Worm (Caenorhabditis elegans) whole organism, L4 larva: ENCODE data around the gene nhr-3.

Experiments used
- F49E8.2 ChIP-seq: sonication (generic microtip); optimal IDR thresholded peaks from 2 replicates; lab custom pipeline; 2016; ENCODE audit warnings: missing compliant biosample characterization, mild to moderate bottlenecking, missing genetic modification characterization, borderline replicate concordance
- Y48G9A.11 ChIP-seq: fragments of 200-800 bp; sonication (Bioruptor generic); IDR thresholded peaks from 2 replicates; pipeline ENCODE4 v1.3.6; 2022; ENCODE audit warnings: missing genetic modification reagents, missing genetic modification characterization, missing compliant biosample characterization
- ZK337.2 ChIP-seq: fragments of 200-800 bp; sonication (Bioruptor generic); IDR thresholded peaks from 2 replicates; pipeline ENCODE4 v1.3.6; 2022; ENCODE audit warnings: missing genetic modification reagents, missing genetic modification characterization, missing compliant biosample characterization
- arid-1 ChIP-seq: fragments of 200-800 bp; sonication (Bioruptor generic); conservative IDR thresholded peaks from 2 replicates; pipeline ENCODE4 v1.3.6; 2022; ENCODE audit warnings: missing genetic modification reagents, missing genetic modification characterization, missing compliant biosample characterization
- ceh-44 ChIP-seq: fragments of 200-800 bp; sonication (Bioruptor generic); IDR thresholded peaks from 2 replicates; pipeline ENCODE4 v1.3.6; 2022; ENCODE audit warnings: missing genetic modification reagents, missing genetic modification characterization, missing compliant biosample characterization
- ceh-62 ChIP-seq: sonication (generic microtip); optimal IDR thresholded peaks from 2 replicates; lab custom pipeline; 2017; ENCODE audit warnings: missing biosample characterization, missing genetic modification characterization
- ces-1 ChIP-seq: fragments of 150-350 bp; sonication (generic microtip); optimal IDR thresholded peaks from 4 replicates; lab custom pipeline; 2014; ENCODE audit warnings: missing biosample characterization, missing genetic modification reagents, missing genetic modification characterization
- cey-2 ChIP-seq: sonication (generic microtip); optimal IDR thresholded peaks from 3 replicates; lab custom pipeline; 2017; ENCODE audit warnings: missing genetic modification characterization, mild to moderate bottlenecking, missing compliant biosample characterization, antibody characterized with exemption, borderline replicate concordance; ENCODE audit not compliant: insufficient read depth
- daf-16 ChIP-seq, 3 experiments: sonication (generic microtip); optimal IDR thresholded peaks; 2 replicates each; lab custom pipeline; 2016 to 2017; ENCODE audit warnings: missing genetic modification characterization in 3 of 3, missing genetic modification reagents in 3 of 3, mild to moderate bottlenecking in 2 of 3, missing compliant biosample characterization in 2 of 3, missing biosample characterization in 1 of 3, moderate library complexity in 1 of 3
- dmd-6 ChIP-seq: fragments of 200-800 bp; sonication (Bioruptor generic); IDR thresholded peaks from 2 replicates; pipeline ENCODE4 v1.3.6; 2022; ENCODE audit warnings: missing genetic modification reagents, missing genetic modification characterization, missing compliant biosample characterization
- dpl-1 ChIP-seq: fragments of 150-350 bp; optimal IDR thresholded peaks from 2 replicates; lab custom pipeline; 2014; ENCODE audit warnings: missing biosample characterization, missing genetic modification reagents, missing genetic modification characterization
- duxl-1 ChIP-seq: sonication (generic microtip); optimal IDR thresholded peaks from 2 replicates; lab custom pipeline; 2016; ENCODE audit warnings: mild to moderate bottlenecking, missing genetic modification characterization, moderate library complexity, missing compliant biosample characterization; ENCODE audit not compliant: poor library complexity
- dve-1 ChIP-seq: sonication (generic microtip); optimal IDR thresholded peaks from 2 replicates; lab custom pipeline; 2017; ENCODE audit warnings: antibody characterized with exemption, mild to moderate bottlenecking, missing genetic modification characterization, missing compliant biosample characterization; ENCODE audit not compliant: insufficient read depth
- egl-43 ChIP-seq: fragments of 200-800 bp; sonication (Bioruptor generic); IDR thresholded peaks from 2 replicates; pipeline ENCODE4 v1.3.6; 2022; ENCODE audit warnings: missing genetic modification reagents, missing genetic modification characterization, missing compliant biosample characterization
- fos-1 ChIP-seq: fragments of 150-350 bp; optimal IDR thresholded peaks from 2 replicates; lab custom pipeline; 2014; ENCODE audit warnings: missing biosample characterization, missing genetic modification characterization
- gei-8 ChIP-seq: fragments of 200-800 bp; sonication (Bioruptor generic); optimal IDR thresholded peaks from 2 replicates; lab custom pipeline; 2018; ENCODE audit warnings: mild to moderate bottlenecking, missing genetic modification characterization, missing compliant biosample characterization
- hlh-11 ChIP-seq: fragments of 200-800 bp; sonication (Bioruptor generic); optimal IDR thresholded peaks from 2 replicates; lab custom pipeline; 2018; ENCODE audit warnings: mild to moderate bottlenecking, missing genetic modification characterization, missing compliant biosample characterization
- hlh-30 ChIP-seq: sonication (generic microtip); optimal IDR thresholded peaks from 2 replicates; lab custom pipeline; 2017; ENCODE audit warnings: antibody characterized with exemption, mild to moderate bottlenecking, missing genetic modification characterization, missing compliant biosample characterization; ENCODE audit not compliant: insufficient read depth
- lin-1 ChIP-seq: fragments of 200-800 bp; sonication (Bioruptor generic); IDR thresholded peaks from 2 replicates; pipeline ENCODE4 v1.3.6; 2022; ENCODE audit warnings: missing genetic modification reagents, missing genetic modification characterization, missing compliant biosample characterization
- lin-15B ChIP-seq: fragments of 150-350 bp; sonication (generic microtip); optimal IDR thresholded peaks from 3 replicates; lab custom pipeline; 2014; ENCODE audit warnings: missing biosample characterization, missing genetic modification characterization
- lin-38 ChIP-seq: fragments of 200-800 bp; sonication (Bioruptor generic); IDR thresholded peaks from 2 replicates; pipeline ENCODE4 v1.3.6; 2022; ENCODE audit warnings: missing genetic modification reagents, missing genetic modification characterization, missing compliant biosample characterization
- lir-3 ChIP-seq: sonication (generic microtip); optimal IDR thresholded peaks from 2 replicates; lab custom pipeline; 2016; ENCODE audit warnings: mild to moderate bottlenecking, missing genetic modification characterization, missing compliant biosample characterization
- lsy-2 ChIP-seq, 2 experiments: fragments of 150-350 bp in 1 of 2; sonication (generic microtip) in 1 of 2; optimal IDR thresholded peaks; 2 replicates each; lab custom pipeline; 2014 to 2017; ENCODE audit warnings: missing biosample characterization in 2 of 2, missing genetic modification characterization in 2 of 2
- mdl-1 ChIP-seq, 2 experiments: fragments of 150-350 bp in 1 of 2; sonication (generic microtip) in 1 of 2; optimal IDR thresholded peaks; 2 replicates each; lab custom pipeline; 2014 to 2017; ENCODE audit warnings: missing biosample characterization in 2 of 2, missing genetic modification characterization in 2 of 2
- mxl-3 ChIP-seq: fragments of 200-800 bp; sonication (Bioruptor generic); optimal IDR thresholded peaks from 2 replicates; lab custom pipeline; 2018; ENCODE audit warnings: mild to moderate bottlenecking, missing genetic modification characterization, missing compliant biosample characterization
- nhr-10 ChIP-seq: fragments of 150-350 bp; optimal IDR thresholded peaks from 2 replicates; lab custom pipeline; 2014; ENCODE audit warnings: missing biosample characterization, missing genetic modification characterization
- nhr-102 ChIP-seq: sonication (generic microtip); optimal IDR thresholded peaks from 2 replicates; lab custom pipeline; 2016; ENCODE audit warnings: mild to moderate bottlenecking, missing genetic modification characterization, moderate library complexity, missing compliant biosample characterization
- nhr-237 ChIP-seq: sonication (generic microtip); optimal IDR thresholded peaks from 2 replicates; lab custom pipeline; 2017; ENCODE audit warnings: missing biosample characterization, missing genetic modification characterization
- nhr-25 ChIP-seq: sonication (generic microtip); optimal IDR thresholded peaks from 2 replicates; lab custom pipeline; 2017; ENCODE audit warnings: missing genetic modification characterization, mild to moderate bottlenecking, missing compliant biosample characterization, antibody characterized with exemption, moderate library complexity, borderline replicate concordance; ENCODE audit not compliant: insufficient read depth
- nhr-28 ChIP-seq: fragments of 150-350 bp; optimal IDR thresholded peaks from 2 replicates; lab custom pipeline; 2014; ENCODE audit warnings: missing biosample characterization, missing genetic modification characterization
- nhr-48 ChIP-seq: sonication (generic microtip); optimal IDR thresholded peaks from 2 replicates; lab custom pipeline; 2016; ENCODE audit warnings: mild to moderate bottlenecking, missing genetic modification characterization, missing compliant biosample characterization
- nhr-76 ChIP-seq: fragments of 150-350 bp; optimal IDR thresholded peaks from 2 replicates; lab custom pipeline; 2014; ENCODE audit warnings: missing biosample characterization, missing genetic modification characterization
- nhr-77 ChIP-seq: fragments of 150-350 bp; optimal IDR thresholded peaks from 2 replicates; lab custom pipeline; 2014; ENCODE audit warnings: missing biosample characterization, missing genetic modification characterization
- php-3 ChIP-seq: fragments of 200-800 bp; sonication (Bioruptor generic); IDR thresholded peaks from 2 replicates; pipeline ENCODE4 v1.3.6; 2022; ENCODE audit warnings: missing genetic modification reagents, missing genetic modification characterization, missing compliant biosample characterization
- pqm-1 ChIP-seq: sonication (generic microtip); optimal IDR thresholded peaks from 2 replicates; lab custom pipeline; 2017; ENCODE audit warnings: missing biosample characterization, missing genetic modification characterization
- set-16 ChIP-seq: fragments of 200-800 bp; sonication (Bioruptor generic); IDR thresholded peaks from 2 replicates; pipeline ENCODE4 v1.3.6; 2022; ENCODE audit warnings: missing genetic modification reagents, missing genetic modification characterization, missing compliant biosample characterization
- snpc-1.2 ChIP-seq: fragments of 200-800 bp; sonication (Bioruptor generic); IDR thresholded peaks from 2 replicates; pipeline ENCODE4 v1.3.6; 2022; ENCODE audit warnings: missing genetic modification reagents, missing genetic modification characterization, missing compliant biosample characterization
- snpc-4 ChIP-seq: fragments of 150-350 bp; optimal IDR thresholded peaks from 2 replicates; lab custom pipeline; 2014; ENCODE audit warnings: missing biosample characterization, missing genetic modification characterization
- tra-1 ChIP-seq: fragments of 200-800 bp; sonication (Bioruptor generic); IDR thresholded peaks from 2 replicates; pipeline ENCODE4 v1.3.6; 2022; ENCODE audit warnings: missing genetic modification reagents, missing genetic modification characterization, missing compliant biosample characterization
- unc-130 ChIP-seq: sonication (generic microtip); optimal IDR thresholded peaks from 2 replicates; lab custom pipeline; 2016; ENCODE audit warnings: missing genetic modification reagents, missing genetic modification characterization, missing compliant biosample characterization
- unc-62 ChIP-seq, 3 experiments: fragments of 150-350 bp in 1 of 3; sonication (generic microtip); optimal IDR thresholded peaks in 2 of 3; peaks in 1 of 3; 1 replicate in 1 of 3; 2 replicates in 2 of 3; lab custom pipeline; 2014 to 2017; ENCODE audit warnings: missing biosample characterization in 3 of 3, missing genetic modification characterization in 3 of 3, missing genetic modification reagents in 3 of 3, missing genotype in 1 of 3
- zfp-2 ChIP-seq: sonication (generic microtip); optimal IDR thresholded peaks from 2 replicates; lab custom pipeline; 2016; ENCODE audit warnings: mild to moderate bottlenecking, missing genetic modification characterization, missing compliant biosample characterization
- zip-11 ChIP-seq: fragments of 200-800 bp; sonication (Bioruptor generic); IDR thresholded peaks from 2 replicates; pipeline ENCODE4 v1.3.6; 2022; ENCODE audit warnings: missing genetic modification characterization, missing compliant biosample characterization
- zip-2 ChIP-seq: fragments of 150-350 bp; optimal IDR thresholded peaks from 2 replicates; lab custom pipeline; 2014; ENCODE audit warnings: missing biosample characterization, missing genetic modification characterization

nhr-3 gene

DNA sequence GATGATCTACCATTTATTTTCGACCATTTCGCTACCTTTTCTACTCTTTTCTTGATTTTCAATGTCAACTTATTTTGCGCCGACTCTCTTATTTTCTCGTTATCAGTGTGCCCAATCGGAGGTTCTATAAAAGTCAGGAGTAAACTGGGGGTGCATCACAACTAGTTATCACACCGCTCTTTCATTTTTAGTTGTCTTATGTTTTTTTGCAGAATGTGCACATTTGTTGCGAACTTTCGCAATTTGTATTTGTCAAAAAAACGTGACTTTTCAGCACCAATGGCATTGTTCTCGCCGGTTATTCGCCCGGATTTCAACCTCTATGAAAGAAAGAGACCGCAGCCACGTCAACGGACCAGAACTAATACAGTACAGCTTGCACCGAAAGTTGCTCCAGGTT lies 20.7 kb upstream of the nhr-3 start:
- TF ChIP-seq ceh-44 (GFP tag; lab: Robert Waterston, UW) = no peak
- TF ChIP-seq hlh-11 (tag; lab: Kevin White, UChicago) = peak; percentile 61
- TF ChIP-seq cey-2 (tag; lab: Kevin White, UChicago) = no peak
- TF ChIP-seq dve-1 (tag; lab: Kevin White, UChicago) = peak; percentile 22
- TF ChIP-seq mdl-1 (tag; optimal IDR thresholded peaks at IDR 0.05; lab: Kevin White, UChicago) = peak in 1 of 2 experiments; percentile 44
- no peak for TF ChIP-seq daf-16 (GFP tag; optimal IDR thresholded peaks at IDR 0.05; lab: Kevin White, UChicago)
- peak; percentile 85 for TF ChIP-seq daf-16 (tag; optimal IDR thresholded peaks at IDR 0.05; lab: Kevin White, UChicago)
- TF ChIP-seq hlh-30 (tag; lab: Kevin White, UChicago) = peak; percentile 39
- TF ChIP-seq dmd-6 (GFP tag; lab: Robert Waterston, UW) = peak; percentile 34
- TF ChIP-seq zip-11 = no peak
- TF ChIP-seq arid-1 (GFP tag; lab: Robert Waterston, UW) = no peak
- no peak for TF ChIP-seq ceh-62 (tag; lab: Kevin White, UChicago)
- no peak for TF ChIP-seq unc-130 (GFP tag; lab: Kevin White, UChicago)
- peak; percentile 82 for TF ChIP-seq nhr-28 (tag; lab: Kevin White, UChicago)
- peak; percentile 59 for TF ChIP-seq nhr-77
- no peak for TF ChIP-seq egl-43 (GFP tag; lab: Robert Waterston, UW)
- TF ChIP-seq Y48G9A.11 = no peak
- no peak for TF ChIP-seq nhr-10
- peak; percentile 38 for TF ChIP-seq pqm-1 (tag; lab: Kevin White, UChicago)
- no peak for TF ChIP-seq tra-1 (GFP tag; lab: Robert Waterston, UW)
- peak; percentile 41; the same call in 1 of the 2 replicates for TF ChIP-seq php-3 (GFP tag; lab: Robert Waterston, UW)

DNA sequence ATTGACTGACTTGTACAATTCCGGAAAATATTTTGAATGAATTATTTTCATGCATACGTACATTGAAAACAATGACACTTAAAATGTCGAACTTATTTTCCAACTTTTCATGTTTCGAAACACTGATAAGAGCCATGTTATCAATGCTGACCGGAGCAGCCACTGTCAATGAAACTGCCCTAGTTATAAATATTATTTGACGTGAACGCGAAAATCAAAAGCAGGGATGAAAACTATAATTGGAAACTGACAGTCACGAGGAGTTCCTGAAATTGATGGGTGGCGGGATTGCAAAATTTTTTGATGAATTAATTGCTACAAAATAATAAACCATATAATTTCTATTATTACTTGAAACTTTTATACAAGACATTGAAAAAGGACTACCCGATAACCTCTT lies 18.8 kb upstream of the nhr-3 start:
- no peak for TF ChIP-seq lin-38 (GFP tag; lab: Robert Waterston, UW)
- TF ChIP-seq fos-1 = no peak
- no peak for TF ChIP-seq Y48G9A.11
- TF ChIP-seq lsy-2 (tag; optimal IDR thresholded peaks at IDR 0.05; lab: Kevin White, UChicago) = no peak
- no peak for TF ChIP-seq mxl-3 (GFP tag; lab: Kevin White, UChicago)
- TF ChIP-seq hlh-11 (tag; lab: Kevin White, UChicago) = peak; percentile 82
- TF ChIP-seq nhr-28 (tag; lab: Kevin White, UChicago) = peak; percentile 49
- no peak for TF ChIP-seq F49E8.2
- no peak for TF ChIP-seq nhr-76 (tag; lab: Kevin White, UChicago)
- TF ChIP-seq dmd-6 (GFP tag; lab: Robert Waterston, UW) = peak; percentile 91
- TF ChIP-seq lin-1 = peak; percentile 68; the same call in 1 of the 2 replicates
- TF ChIP-seq duxl-1 (tag; lab: Kevin White, UChicago) = no peak
- peak; percentile 74 for TF ChIP-seq dve-1 (tag; lab: Kevin White, UChicago)
- peak; percentile 73 for TF ChIP-seq pqm-1 (tag; lab: Kevin White, UChicago)
- TF ChIP-seq nhr-237 = no peak
- no peak for TF ChIP-seq gei-8 (GFP tag; lab: Kevin White, UChicago)
- no peak for TF ChIP-seq ZK337.2 (GFP tag; lab: Robert Waterston, UW)
- no peak for TF ChIP-seq nhr-77
- peak; percentile 44 for TF ChIP-seq hlh-30 (tag; lab: Kevin White, UChicago)
- no peak for TF ChIP-seq snpc-4 (tag; lab: Kevin White, UChicago)
- TF ChIP-seq lin-15B (tag; lab: Kevin White, UChicago) = no peak
- no peak for TF ChIP-seq nhr-25 (tag; lab: Kevin White, UChicago)
- TF ChIP-seq unc-62 (GFP tag; optimal IDR thresholded peaks at IDR 0.05 in 1 of 2; lab: Kevin White, UChicago) = peak in 1 of 2 experiments; percentile 98
- TF ChIP-seq unc-62 (tag; optimal IDR thresholded peaks at IDR 0.05; lab: Kevin White, UChicago) = no peak
- no peak for TF ChIP-seq snpc-1.2 (GFP tag; lab: Robert Waterston, UW)
- TF ChIP-seq zfp-2 (tag; lab: Kevin White, UChicago) = no peak
- peak; percentile 39 for TF ChIP-seq nhr-48 (tag; lab: Kevin White, UChicago)
- peak; percentile 80 for TF ChIP-seq php-3 (GFP tag; lab: Robert Waterston, UW)
- peak in 1 of 2 experiments; percentile 19 for TF ChIP-seq daf-16 (GFP tag; optimal IDR thresholded peaks at IDR 0.05; lab: Kevin White, UChicago)
- peak; percentile 97 for TF ChIP-seq daf-16 (tag; optimal IDR thresholded peaks at IDR 0.05; lab: Kevin White, UChicago)
- TF ChIP-seq arid-1 (GFP tag; lab: Robert Waterston, UW) = no peak
- no peak for TF ChIP-seq lir-3 (tag; lab: Kevin White, UChicago)
- no peak for TF ChIP-seq cey-2 (tag; lab: Kevin White, UChicago)
- no peak for TF ChIP-seq dpl-1 (GFP tag; lab: Kevin White, UChicago)
- TF ChIP-seq set-16 = no peak
- TF ChIP-seq ces-1 (GFP tag; lab: Kevin White, UChicago) = no peak
- peak; percentile 75 for TF ChIP-seq tra-1 (GFP tag; lab: Robert Waterston, UW)
- TF ChIP-seq zip-2 (tag; lab: Kevin White, UChicago) = no peak
- peak; percentile 21 for TF ChIP-seq nhr-102 (tag; lab: Kevin White, UChicago)
